Worm (Caenorhabditis elegans) whole organism, mixed stage, embryonic: ENCODE results near the gene C29F7.3.

ENCODE experiments used
- bed-3 ChIP-seq: fragments of 200-800 bp; sonication (Bioruptor generic); optimal IDR thresholded peaks from 3 replicates; lab custom pipeline; 2018; ENCODE audit warnings: mild to moderate bottlenecking, missing genetic modification characterization, moderate library complexity, missing compliant biosample characterization
- flh-1 ChIP-seq: fragments of 200-800 bp; sonication (Bioruptor generic); optimal IDR thresholded peaks from 2 replicates; lab custom pipeline; 2018; ENCODE audit warnings: mild to moderate bottlenecking, missing genetic modification characterization, moderate library complexity, missing compliant biosample characterization
- ham-2 ChIP-seq: fragments of 200-800 bp; sonication (Bioruptor generic); optimal IDR thresholded peaks from 2 replicates; lab custom pipeline; 2018; ENCODE audit warnings: mild to moderate bottlenecking, missing genetic modification characterization, missing compliant biosample characterization
- lin-13 ChIP-seq: fragments of 150-350 bp; optimal IDR thresholded peaks from 2 replicates; lab custom pipeline; 2014; ENCODE audit warnings: missing biosample characterization, missing genetic modification characterization
- nhr-237 ChIP-seq: fragments of 150-350 bp; optimal IDR thresholded peaks from 2 replicates; lab custom pipeline; 2014; ENCODE audit warnings: missing biosample characterization, missing genetic modification characterization
- tbx-8 ChIP-seq: fragments of 200-800 bp; sonication (Bioruptor generic); optimal IDR thresholded peaks from 2 replicates; lab custom pipeline; 2018; ENCODE audit warnings: mild to moderate bottlenecking, missing genetic modification characterization, moderate library complexity, missing compliant biosample characterization

DNA sequence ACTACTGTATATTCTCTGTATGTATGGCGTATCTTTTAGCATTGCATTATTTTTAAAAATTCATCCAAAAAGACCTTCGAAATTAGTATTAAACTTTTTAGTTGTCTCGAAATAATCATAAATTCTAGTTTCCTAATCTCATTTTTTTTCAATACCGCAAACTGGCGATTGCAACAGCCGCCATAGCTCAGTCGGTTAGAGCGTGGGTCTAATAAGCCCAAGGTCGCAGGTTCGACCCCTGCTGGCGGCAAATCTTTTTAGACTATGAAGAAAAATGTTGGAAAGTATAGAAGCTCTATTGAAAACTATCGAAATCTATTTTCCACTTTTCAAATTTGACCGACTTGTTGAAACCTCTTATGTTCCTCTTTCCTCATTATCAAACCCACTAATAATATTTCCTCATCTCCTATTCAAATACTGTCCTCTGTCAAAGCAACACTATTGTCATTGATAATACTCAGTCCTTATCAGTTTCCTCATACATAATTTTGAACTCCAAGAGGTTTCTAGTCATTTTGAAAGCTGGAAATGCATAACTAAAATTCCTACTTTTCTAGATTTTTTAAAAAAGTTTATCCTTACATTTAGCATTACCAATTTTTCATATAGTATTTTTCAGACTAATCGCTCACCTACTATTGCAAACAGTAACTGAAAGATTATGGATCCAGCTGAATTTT is 16.2 kb upstream of the C29F7.3 start, which contains the start of gene jmjd-3.3:
- TF ChIP-seq flh-1 (GFP tag; lab: Kevin White, UChicago) (no peak), lin-13 (tag; lab: Kevin White, UChicago) (no peak), ham-2 (no peak), nhr-237 (tag; lab: Kevin White, UChicago) (no peak), bed-3 (GFP tag; lab: Kevin White, UChicago) (no peak), tbx-8 (GFP tag; lab: Kevin White, UChicago) (no peak)
